Worm (Caenorhabditis elegans) whole organism, L4 larva: ENCODE results near the gene vms-1.

ENCODE experiments used
- D1046.2 ChIP-seq: fragments of 200-800 bp; sonication (Bioruptor generic); IDR thresholded peaks from 2 replicates; pipeline ENCODE4 v1.3.6; 2022; ENCODE audit warnings: missing genetic modification characterization, missing compliant biosample characterization
- F10B5.3 ChIP-seq: sonication (generic microtip); optimal IDR thresholded peaks from 2 replicates; lab custom pipeline; 2016; ENCODE audit warnings: mild to moderate bottlenecking, missing genetic modification characterization, missing compliant biosample characterization
- F26F4.8 ChIP-seq: fragments of 200-800 bp; sonication (Bioruptor generic); conservative IDR thresholded peaks from 2 replicates; pipeline ENCODE4 v1.3.6; 2022; ENCODE audit warnings: missing genetic modification characterization, missing compliant biosample characterization
- F49E8.2 ChIP-seq: sonication (generic microtip); optimal IDR thresholded peaks from 2 replicates; lab custom pipeline; 2016; ENCODE audit warnings: missing compliant biosample characterization, mild to moderate bottlenecking, missing genetic modification characterization, borderline replicate concordance
- R02D3.7 ChIP-seq: fragments of 150-350 bp; sonication (generic microtip); optimal IDR thresholded peaks from 3 replicates; lab custom pipeline; 2014; ENCODE audit warnings: missing biosample characterization, missing genetic modification characterization
- Y105C5A.15 ChIP-seq: fragments of 200-800 bp; sonication (Bioruptor generic); IDR thresholded peaks from 2 replicates; pipeline ENCODE4 v1.3.6; 2022; ENCODE audit warnings: missing genetic modification characterization, missing compliant biosample characterization
- Y48G9A.11 ChIP-seq: fragments of 200-800 bp; sonication (Bioruptor generic); IDR thresholded peaks from 2 replicates; pipeline ENCODE4 v1.3.6; 2022; ENCODE audit warnings: missing genetic modification reagents, missing genetic modification characterization, missing compliant biosample characterization
- ZK546.5 ChIP-seq, 2 experiments: sonication (generic microtip); optimal IDR thresholded peaks; 2 replicates each; lab custom pipeline; 2017; ENCODE audit warnings: missing biosample characterization in 2 of 2, missing genetic modification characterization in 2 of 2
- aha-1 ChIP-seq: fragments of 150-350 bp; peaks from one replicate; lab custom pipeline; 2014; ENCODE audit warnings: missing biosample characterization, missing genetic modification characterization
- arid-1 ChIP-seq: fragments of 200-800 bp; sonication (Bioruptor generic); conservative IDR thresholded peaks from 2 replicates; pipeline ENCODE4 v1.3.6; 2022; ENCODE audit warnings: missing genetic modification reagents, missing genetic modification characterization, missing compliant biosample characterization
- ceh-20 ChIP-seq: fragments of 200-800 bp; sonication (Bioruptor generic); IDR thresholded peaks from 2 replicates; pipeline ENCODE4 v1.3.6; 2022; ENCODE audit warnings: missing genetic modification reagents, missing genetic modification characterization, missing compliant biosample characterization
- ceh-28 ChIP-seq: fragments of 150-350 bp; optimal IDR thresholded peaks from 2 replicates; lab custom pipeline; 2014; ENCODE audit warnings: missing biosample characterization, missing genetic modification reagents, missing genetic modification characterization
- ceh-44 ChIP-seq: fragments of 200-800 bp; sonication (Bioruptor generic); IDR thresholded peaks from 2 replicates; pipeline ENCODE4 v1.3.6; 2022; ENCODE audit warnings: missing genetic modification reagents, missing genetic modification characterization, missing compliant biosample characterization
- ceh-62 ChIP-seq: sonication (generic microtip); optimal IDR thresholded peaks from 2 replicates; lab custom pipeline; 2017; ENCODE audit warnings: missing biosample characterization, missing genetic modification characterization
- daf-19 ChIP-seq: fragments of 200-800 bp; sonication (Bioruptor generic); conservative IDR thresholded peaks from 2 replicates; pipeline ENCODE4 v1.3.6; 2022; ENCODE audit warnings: missing genetic modification characterization, missing compliant biosample characterization
- daf-8 ChIP-seq: fragments of 200-800 bp; sonication (Bioruptor generic); IDR thresholded peaks from 2 replicates; pipeline ENCODE4 v1.3.6; 2022; ENCODE audit warnings: missing genetic modification characterization, missing compliant biosample characterization
- dmd-8 ChIP-seq: fragments of 200-800 bp; sonication (Bioruptor generic); IDR thresholded peaks from 2 replicates; pipeline ENCODE4 v1.3.6; 2022; ENCODE audit warnings: missing genetic modification characterization, missing compliant biosample characterization
- dpl-1 ChIP-seq: fragments of 150-350 bp; optimal IDR thresholded peaks from 2 replicates; lab custom pipeline; 2014; ENCODE audit warnings: missing biosample characterization, missing genetic modification reagents, missing genetic modification characterization
- dve-1 ChIP-seq: sonication (generic microtip); optimal IDR thresholded peaks from 2 replicates; lab custom pipeline; 2017; ENCODE audit warnings: antibody characterized with exemption, mild to moderate bottlenecking, missing genetic modification characterization, missing compliant biosample characterization; ENCODE audit not compliant: insufficient read depth
- gei-8 ChIP-seq: fragments of 200-800 bp; sonication (Bioruptor generic); optimal IDR thresholded peaks from 2 replicates; lab custom pipeline; 2018; ENCODE audit warnings: mild to moderate bottlenecking, missing genetic modification characterization, missing compliant biosample characterization
- lim-7 ChIP-seq: fragments of 200-800 bp; sonication (Bioruptor generic); IDR thresholded peaks from 2 replicates; pipeline ENCODE4 v1.3.6; 2022; ENCODE audit warnings: missing genetic modification characterization, missing compliant biosample characterization
- lin-1 ChIP-seq: fragments of 200-800 bp; sonication (Bioruptor generic); IDR thresholded peaks from 2 replicates; pipeline ENCODE4 v1.3.6; 2022; ENCODE audit warnings: missing genetic modification reagents, missing genetic modification characterization, missing compliant biosample characterization
- lin-13 ChIP-seq: fragments of 150-350 bp; optimal IDR thresholded peaks from 2 replicates; lab custom pipeline; 2014; ENCODE audit warnings: missing biosample characterization, missing genetic modification reagents, missing genetic modification characterization
- lin-15B ChIP-seq: fragments of 150-350 bp; sonication (generic microtip); optimal IDR thresholded peaks from 3 replicates; lab custom pipeline; 2014; ENCODE audit warnings: missing biosample characterization, missing genetic modification characterization
- lin-38 ChIP-seq: fragments of 200-800 bp; sonication (Bioruptor generic); IDR thresholded peaks from 2 replicates; pipeline ENCODE4 v1.3.6; 2022; ENCODE audit warnings: missing genetic modification reagents, missing genetic modification characterization, missing compliant biosample characterization
- lin-39 ChIP-seq: fragments of 150-350 bp; optimal IDR thresholded peaks from 2 replicates; lab custom pipeline; 2014; ENCODE audit warnings: missing biosample characterization, missing genetic modification reagents, missing genetic modification characterization
- lir-3 ChIP-seq: sonication (generic microtip); optimal IDR thresholded peaks from 2 replicates; lab custom pipeline; 2016; ENCODE audit warnings: mild to moderate bottlenecking, missing genetic modification characterization, missing compliant biosample characterization
- lsy-2 ChIP-seq, 2 experiments: fragments of 150-350 bp in 1 of 2; sonication (generic microtip) in 1 of 2; optimal IDR thresholded peaks; 2 replicates each; lab custom pipeline; 2014 to 2017; ENCODE audit warnings: missing biosample characterization in 2 of 2, missing genetic modification characterization in 2 of 2
- madf-9 ChIP-seq: fragments of 200-800 bp; sonication (Bioruptor generic); conservative IDR thresholded peaks from 2 replicates; pipeline ENCODE4 v1.3.6; 2022; ENCODE audit warnings: missing genetic modification reagents, missing genetic modification characterization, missing compliant biosample characterization
- mdt-29 ChIP-seq: fragments of 200-800 bp; sonication (Bioruptor generic); IDR thresholded peaks from 2 replicates; pipeline ENCODE4 v1.3.6; 2022; ENCODE audit warnings: missing genetic modification reagents, missing genetic modification characterization, missing compliant biosample characterization
- mep-1 ChIP-seq: fragments of 150-350 bp; sonication (generic microtip); optimal IDR thresholded peaks from 3 replicates; lab custom pipeline; 2014; ENCODE audit warnings: missing biosample characterization, missing genetic modification characterization
- mes-2 ChIP-seq: sonication (generic microtip); optimal IDR thresholded peaks from 2 replicates; lab custom pipeline; 2016; ENCODE audit warnings: missing genotype, mild to moderate bottlenecking, missing genetic modification characterization, missing compliant biosample characterization; ENCODE audit not compliant: poor library complexity, severe bottlenecking
- mxl-2 ChIP-seq: fragments of 200-800 bp; sonication (Bioruptor generic); conservative IDR thresholded peaks from 2 replicates; pipeline ENCODE4 v1.3.6; 2022; ENCODE audit warnings: missing genetic modification reagents, missing genetic modification characterization, missing compliant biosample characterization
- nhr-111 ChIP-seq: fragments of 200-800 bp; sonication (Bioruptor generic); optimal IDR thresholded peaks from 2 replicates; lab custom pipeline; 2018; ENCODE audit warnings: mild to moderate bottlenecking, missing genetic modification characterization, missing compliant biosample characterization
- nhr-28 ChIP-seq: fragments of 150-350 bp; optimal IDR thresholded peaks from 2 replicates; lab custom pipeline; 2014; ENCODE audit warnings: missing biosample characterization, missing genetic modification characterization
- nhr-77 ChIP-seq: fragments of 150-350 bp; optimal IDR thresholded peaks from 2 replicates; lab custom pipeline; 2014; ENCODE audit warnings: missing biosample characterization, missing genetic modification characterization
- pha-4 ChIP-seq, 2 experiments: fragments of 150-350 bp in 1 of 2; fragments of 200-800 bp in 1 of 2; sonication (Bioruptor generic) in 1 of 2; IDR thresholded peaks in 1 of 2; optimal IDR thresholded peaks in 1 of 2; 2 replicates each; pipeline versions ENCODE4 v1.3.6 to Lab custom; 2014 to 2022; ENCODE audit warnings: missing genetic modification characterization in 2 of 2, missing genetic modification reagents in 2 of 2, missing biosample characterization in 1 of 2, missing compliant biosample characterization in 1 of 2
- php-3 ChIP-seq: fragments of 200-800 bp; sonication (Bioruptor generic); IDR thresholded peaks from 2 replicates; pipeline ENCODE4 v1.3.6; 2022; ENCODE audit warnings: missing genetic modification reagents, missing genetic modification characterization, missing compliant biosample characterization
- pqm-1 ChIP-seq: sonication (generic microtip); optimal IDR thresholded peaks from 2 replicates; lab custom pipeline; 2017; ENCODE audit warnings: missing biosample characterization, missing genetic modification characterization
- snpc-1.2 ChIP-seq: fragments of 200-800 bp; sonication (Bioruptor generic); IDR thresholded peaks from 2 replicates; pipeline ENCODE4 v1.3.6; 2022; ENCODE audit warnings: missing genetic modification reagents, missing genetic modification characterization, missing compliant biosample characterization
- spr-3 ChIP-seq: fragments of 200-800 bp; sonication (Bioruptor generic); optimal IDR thresholded peaks from 2 replicates; lab custom pipeline; 2018; ENCODE audit warnings: mild to moderate bottlenecking, missing genetic modification characterization, missing compliant biosample characterization
- tra-1 ChIP-seq: fragments of 200-800 bp; sonication (Bioruptor generic); IDR thresholded peaks from 2 replicates; pipeline ENCODE4 v1.3.6; 2022; ENCODE audit warnings: missing genetic modification reagents, missing genetic modification characterization, missing compliant biosample characterization
- unc-130 ChIP-seq: sonication (generic microtip); optimal IDR thresholded peaks from 2 replicates; lab custom pipeline; 2016; ENCODE audit warnings: missing genetic modification reagents, missing genetic modification characterization, missing compliant biosample characterization
- unc-39 ChIP-seq: sonication (generic microtip); optimal IDR thresholded peaks from 2 replicates; lab custom pipeline; 2017; ENCODE audit warnings: missing biosample characterization, missing genetic modification characterization
- zag-1 ChIP-seq: fragments of 150-350 bp; optimal IDR thresholded peaks from 2 replicates; lab custom pipeline; 2014; ENCODE audit warnings: missing biosample characterization, missing genetic modification characterization
- zfp-3 ChIP-seq: fragments of 200-800 bp; sonication (Bioruptor generic); conservative IDR thresholded peaks from 2 replicates; pipeline ENCODE4 v1.3.6; 2022; ENCODE audit warnings: missing genetic modification reagents, missing genetic modification characterization, missing compliant biosample characterization
- ztf-7 ChIP-seq: fragments of 150-350 bp; optimal IDR thresholded peaks from 2 replicates; lab custom pipeline; 2014; ENCODE audit warnings: missing biosample characterization, missing genetic modification characterization

vms-1 gene

DNA sequence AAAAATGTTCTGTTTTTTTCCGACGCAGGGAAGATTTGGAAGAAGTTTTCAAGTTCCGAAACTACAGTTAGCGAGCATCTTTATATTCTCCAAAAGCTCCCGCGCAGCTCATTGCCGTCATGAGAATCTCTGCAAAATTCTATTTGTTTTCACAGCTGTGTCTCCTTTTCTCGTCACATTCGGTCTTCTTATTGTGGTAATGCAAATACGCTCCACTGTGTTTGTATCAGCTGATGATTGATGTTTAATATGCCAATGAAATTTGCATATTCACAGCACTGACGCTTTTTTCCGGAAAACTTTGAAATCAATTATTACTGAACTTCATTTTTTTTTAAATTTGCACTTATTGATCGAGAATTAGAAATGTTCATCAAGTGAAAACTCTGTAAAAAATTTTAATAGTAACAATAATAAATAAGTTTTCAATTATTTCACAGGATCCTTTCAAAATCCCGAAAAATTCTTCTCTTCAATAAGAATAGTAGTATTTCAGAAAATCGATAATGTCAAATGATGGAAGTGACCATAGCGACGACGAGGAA is 4.8 kb downstream of the vms-1 start, which contains the start of gene K06H7.2 (continued):
- TF ChIP-seq unc-39 (tag; lab: Kevin White, UChicago) (no peak), Y105C5A.15 (GFP tag; lab: Robert Waterston, UW) (no peak), mep-1 (tag; lab: Kevin White, UChicago) (peak; percentile 72), Y48G9A.11 (GFP tag; lab: Robert Waterston, UW) (no peak), ceh-20 (GFP tag; lab: Robert Waterston, UW) (no peak), nhr-111 (GFP tag; lab: Kevin White, UChicago) (no peak), nhr-28 (peak; percentile 43), dpl-1 (GFP tag; lab: Kevin White, UChicago) (peak; percentile 58), lin-38 (peak; percentile 87)

DNA sequence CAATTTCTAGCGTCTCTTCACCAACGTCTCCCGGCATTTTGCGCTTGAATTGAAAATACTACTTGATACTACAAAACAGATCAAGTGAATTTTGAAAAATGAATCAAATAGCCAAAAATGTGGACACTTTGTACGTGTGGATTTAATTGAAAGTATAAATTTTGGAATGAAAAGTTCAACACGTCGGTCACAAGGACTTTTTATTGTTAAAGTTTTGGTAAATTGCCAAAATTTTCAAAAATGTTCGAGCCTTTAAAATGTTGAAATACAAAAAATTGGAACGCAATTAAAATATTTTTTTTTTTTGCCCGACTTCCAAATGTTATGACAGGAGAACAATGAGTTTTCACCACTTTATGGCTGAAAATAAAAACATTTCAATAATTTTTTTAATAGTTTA is 9.8 kb downstream of the vms-1 start, which contains the start of gene K06H7.8:
K06H7.8 (minus strand) TSS at position 101 of the 400 bp plus-strand sequence.
- TF ChIP-seq pqm-1 (tag; lab: Kevin White, UChicago) (no peak), php-3 (no peak), arid-1 (no peak), ceh-28 (no peak), lir-3 (tag; lab: Kevin White, UChicago) (no peak), ztf-7 (tag; lab: Kevin White, UChicago) (no peak), nhr-111 (GFP tag; lab: Kevin White, UChicago) (no peak), madf-9 (GFP tag; lab: Robert Waterston, UW) (no peak), lin-39 (no peak), mxl-2 (GFP tag; lab: Robert Waterston, UW) (no peak), F26F4.8 (no peak), lin-13 (GFP tag; lab: Kevin White, UChicago) (no peak), zag-1 (tag; lab: Kevin White, UChicago) (no peak), lin-15B (tag; lab: Kevin White, UChicago) (no peak), F10B5.3 (tag; lab: Kevin White, UChicago) (no peak), ZK546.5 (tag; optimal IDR thresholded peaks at IDR 0.05; lab: Kevin White, UChicago) (no peak)

DNA sequence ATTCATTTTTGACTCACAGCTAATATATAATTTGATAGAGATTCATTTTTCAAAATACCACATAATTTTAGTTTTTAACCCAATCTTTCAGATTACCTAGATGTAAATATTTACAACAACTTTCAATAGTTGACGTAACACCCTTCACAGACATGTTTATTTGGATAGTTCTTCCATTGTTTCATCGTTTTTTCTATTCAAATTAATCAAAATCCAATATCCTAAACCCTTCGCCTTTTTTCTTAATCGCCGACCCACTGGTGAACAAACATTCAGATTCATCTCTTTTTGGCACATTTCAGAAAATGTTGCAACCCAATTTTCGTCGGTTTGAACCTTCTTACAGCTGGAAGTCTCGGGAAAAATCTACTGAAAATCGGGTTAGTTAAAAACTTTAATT is 10.7 kb downstream of the vms-1 start, which contains the start of gene K06H7.1:
K06H7.1 (plus strand) TSS at position 301 of the 400 bp plus-strand sequence.
- TF ChIP-seq D1046.2 (no peak), ceh-44 (GFP tag; lab: Robert Waterston, UW) (no peak)

DNA sequence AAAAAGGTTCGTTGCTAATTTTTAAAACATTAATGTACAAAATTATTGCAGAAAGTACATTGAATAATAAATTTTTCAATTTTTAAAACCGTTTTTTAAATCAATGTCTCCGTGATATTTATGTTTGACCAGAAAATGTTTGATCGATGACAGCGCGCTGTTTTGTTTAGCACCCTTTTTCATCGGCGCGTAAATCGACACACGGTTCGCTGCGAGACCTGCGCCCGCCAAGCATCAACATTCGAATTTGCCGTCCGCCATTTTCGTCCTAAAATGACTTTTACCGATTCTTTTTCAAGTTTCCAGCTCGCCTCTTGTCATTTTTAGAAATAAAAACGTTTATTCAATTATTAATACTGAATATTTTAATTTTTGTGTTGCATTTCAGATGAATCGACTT is 12.6 kb downstream of the vms-1 start, which contains the start of gene plk-1:
plk-1 (plus strand) TSS at position 389 of the 400 bp plus-strand sequence.
- TF ChIP-seq daf-8 (GFP tag; lab: Robert Waterston, UW) (no peak), dmd-8 (GFP tag; lab: Robert Waterston, UW) (no peak), lsy-2 (tag; optimal IDR thresholded peaks at IDR 0.05; lab: Kevin White, UChicago) (peak in 1 of 2 experiments; percentile 60), R02D3.7 (tag; lab: Kevin White, UChicago) (peak; percentile 57), daf-19 (GFP tag; lab: Robert Waterston, UW) (no peak), zfp-3 (no peak), ZK546.5 (tag; optimal IDR thresholded peaks at IDR 0.05; lab: Kevin White, UChicago) (no peak), mdt-29 (GFP tag; lab: Robert Waterston, UW) (no peak), nhr-77 (tag; lab: Kevin White, UChicago) (no peak), F49E8.2 (no peak), lin-1 (GFP tag; lab: Robert Waterston, UW) (no peak), snpc-1.2 (GFP tag; lab: Robert Waterston, UW) (no peak), ceh-62 (tag; lab: Kevin White, UChicago) (no peak), gei-8 (GFP tag; lab: Kevin White, UChicago) (no peak), mes-2 (tag; lab: Kevin White, UChicago) (peak; percentile 53), spr-3 (GFP tag; lab: Kevin White, UChicago) (no peak), dve-1 (tag; lab: Kevin White, UChicago) (peak; percentile 12), aha-1 (tag; lab: Kevin White, UChicago) (peak; percentile 55), lim-7 (GFP tag; lab: Robert Waterston, UW) (no peak), dpl-1 (GFP tag; lab: Kevin White, UChicago) (peak; percentile 72), pha-4 (GFP tag; IDR thresholded peaks at IDR 0.05; lab: Robert Waterston, UW) (no peak), pha-4 (tag; optimal IDR thresholded peaks at IDR 0.05; lab: Kevin White, UChicago) (no peak), unc-130 (peak; percentile 85), tra-1 (GFP tag; lab: Robert Waterston, UW) (no peak)
